Worm (Caenorhabditis elegans) whole organism, midembryonic: ENCODE data around the gene C25A8.1.

ENCODE experiments used
- T22C8.4 ChIP-seq: fragments of 200-800 bp; sonication (Bioruptor generic); IDR thresholded peaks from 2 replicates; pipeline ENCODE4 v1.3.6; 2022; ENCODE audit warnings: missing genetic modification characterization, missing compliant biosample characterization
- cog-1 ChIP-seq: sonication (generic microtip); optimal IDR thresholded peaks from 2 replicates; lab custom pipeline; 2016; ENCODE audit warnings: missing genetic modification characterization, missing compliant biosample characterization
- flt-1 ChIP-seq: fragments of 200-800 bp; sonication (Bioruptor generic); IDR thresholded peaks from 2 replicates; pipeline ENCODE4 v1.3.6; 2022; ENCODE audit warnings: missing genetic modification characterization, missing compliant biosample characterization
- klf-2 ChIP-seq: fragments of 200-800 bp; sonication (Bioruptor generic); conservative IDR thresholded peaks from 2 replicates; pipeline ENCODE4 v1.3.6; 2022; ENCODE audit warnings: missing genetic modification reagents, missing genetic modification characterization, missing compliant biosample characterization
- med-1 ChIP-seq: sonication (generic microtip); optimal IDR thresholded peaks from 2 replicates; lab custom pipeline; 2017; ENCODE audit warnings: missing genetic modification characterization, mild to moderate bottlenecking, missing compliant biosample characterization, antibody characterized with exemption, missing genetic modification reagents; ENCODE audit not compliant: insufficient read depth
- ref-1 ChIP-seq: fragments of 200-800 bp; sonication (Bioruptor generic); conservative IDR thresholded peaks from 2 replicates; pipeline ENCODE4 v1.3.6; 2022; ENCODE audit warnings: missing genetic modification reagents, missing genetic modification characterization, missing compliant biosample characterization
- tab-1 ChIP-seq: fragments of 200-800 bp; sonication (Bioruptor generic); IDR thresholded peaks from 2 replicates; pipeline ENCODE4 v1.3.6; 2022; ENCODE audit warnings: missing genetic modification characterization, missing compliant biosample characterization
- ztf-23 ChIP-seq: fragments of 200-800 bp; sonication (Bioruptor generic); IDR thresholded peaks from 2 replicates; pipeline ENCODE4 v1.3.6; 2022; ENCODE audit warnings: missing genetic modification reagents, missing genetic modification characterization, missing compliant biosample characterization
- ztf-29 ChIP-seq: fragments of 200-800 bp; sonication (Bioruptor generic); IDR thresholded peaks from 2 replicates; pipeline ENCODE4 v1.3.6; 2022; ENCODE audit warnings: missing genetic modification reagents, missing genetic modification characterization, missing compliant biosample characterization

Gene C25A8.1

ce11 chrIV:7024829-7025228, 13.9 kb downstream of the C25A8.1 start:
- TF ChIP-seq ref-1 (no peak), flt-1 (GFP tag; lab: Robert Waterston, UW) (no peak), T22C8.4 (no peak), ztf-23 (GFP tag; lab: Robert Waterston, UW) (no peak), tab-1 (GFP tag; lab: Robert Waterston, UW) (no peak), med-1 (GFP tag; lab: Kevin White, UChicago) (no peak), cog-1 (tag; lab: Kevin White, UChicago) (no peak), klf-2 (GFP tag; lab: Robert Waterston, UW) (no peak), ztf-29 (no peak)

- no peak for TF ChIP-seq med-1 (GFP tag; lab: Kevin White, UChicago)
- TF ChIP-seq klf-2 (GFP tag; lab: Robert Waterston, UW): no peak
- TF ChIP-seq T22C8.4: no peak
- TF ChIP-seq tab-1 (GFP tag; lab: Robert Waterston, UW): no peak
- no peak for TF ChIP-seq cog-1 (tag; lab: Kevin White, UChicago)
- no peak for TF ChIP-seq ztf-23 (GFP tag; lab: Robert Waterston, UW)
- no peak for TF ChIP-seq ref-1
- TF ChIP-seq flt-1 (GFP tag; lab: Robert Waterston, UW): no peak
- no peak for TF ChIP-seq ztf-29
These were observed 14.9 kb downstream of the C25A8.1 start for ce11 chrIV:7025835-7026234.

ce11 chrIV:7031019-7031418, 20.1 kb downstream of the C25A8.1 start:
- TF ChIP-seq tab-1 (GFP tag; lab: Robert Waterston, UW) (no peak), ztf-29 (no peak)

- TF ChIP-seq ref-1 (no peak), cog-1 (tag; lab: Kevin White, UChicago) (no peak), ztf-29 (no peak), flt-1 (GFP tag; lab: Robert Waterston, UW) (no peak), ztf-23 (GFP tag; lab: Robert Waterston, UW) (no peak), tab-1 (GFP tag; lab: Robert Waterston, UW) (no peak), T22C8.4 (no peak), klf-2 (GFP tag; lab: Robert Waterston, UW) (no peak), med-1 (GFP tag; lab: Kevin White, UChicago) (no peak)
These were observed 21.5 kb downstream of the C25A8.1 start, which contains the start of gene C06G3.8 for ce11 chrIV:7032459-7032858. Gene C06G3.8 (minus strand): TSS chrIV:7032559.

- TF ChIP-seq med-1 (GFP tag; lab: Kevin White, UChicago) (no peak), ztf-29 (no peak), flt-1 (GFP tag; lab: Robert Waterston, UW) (no peak), ref-1 (no peak), T22C8.4 (no peak), tab-1 (GFP tag; lab: Robert Waterston, UW) (no peak), cog-1 (tag; lab: Kevin White, UChicago) (no peak), klf-2 (GFP tag; lab: Robert Waterston, UW) (no peak), ztf-23 (GFP tag; lab: Robert Waterston, UW) (no peak)
These were observed 24.9 kb downstream of the C25A8.1 start, which contains the start of gene C06G3.3 for ce11 chrIV:7035823-7036222. Gene C06G3.3 (plus strand): TSS chrIV:7036123.

- TF ChIP-seq ref-1: no peak
- TF ChIP-seq ztf-23 (GFP tag; lab: Robert Waterston, UW): no peak
- TF ChIP-seq tab-1 (GFP tag; lab: Robert Waterston, UW): no peak
- no peak for TF ChIP-seq flt-1 (GFP tag; lab: Robert Waterston, UW)
- TF ChIP-seq T22C8.4: no peak
- TF ChIP-seq ztf-29: no peak
- TF ChIP-seq cog-1 (tag; lab: Kevin White, UChicago): no peak
These were observed 25.9 kb downstream of the C25A8.1 start, which contains the start of gene ufl-1 for ce11 chrIV:7036790-7037189. Gene ufl-1 (minus strand): TSS chrIV:7036859.

ce11 chrIV:7039476-7040261, 28.7 kb downstream of the C25A8.1 start, which contains the start of the genes cogc-2 and klp-18:
Gene cogc-2 (minus strand): TSS chrIV:7039580.
Gene klp-18 (plus strand): TSS chrIV:7040211.
- TF ChIP-seq ref-1: no peak
- TF ChIP-seq tab-1 (GFP tag; lab: Robert Waterston, UW): peak; percentile 80
- peak; percentile 67 for TF ChIP-seq med-1 (GFP tag; lab: Kevin White, UChicago)
- peak; percentile 73; the same call in 1 of the 2 replicates for TF ChIP-seq flt-1 (GFP tag; lab: Robert Waterston, UW)
- peak; percentile 73; the same call in 1 of the 2 replicates for TF ChIP-seq ztf-23 (GFP tag; lab: Robert Waterston, UW)
- TF ChIP-seq klf-2 (GFP tag; lab: Robert Waterston, UW): no peak
- TF ChIP-seq ztf-29: peak; percentile 71
- TF ChIP-seq T22C8.4: no peak
- TF ChIP-seq cog-1 (tag; lab: Kevin White, UChicago): peak; percentile 61

ce11 chrIV:7043430-7043829, 32.5 kb downstream of the C25A8.1 start:
- TF ChIP-seq tab-1 (GFP tag; lab: Robert Waterston, UW) (no peak), klf-2 (GFP tag; lab: Robert Waterston, UW) (no peak), med-1 (GFP tag; lab: Kevin White, UChicago) (no peak), ref-1 (no peak)

ce11 chrIV:7044552-7045139, 33.7 kb downstream of the C25A8.1 start, which contains the start of gene tin-9.1:
Gene tin-9.1 (minus strand): TSS chrIV:7044602.
- TF ChIP-seq tab-1 (GFP tag; lab: Robert Waterston, UW) (no peak), T22C8.4 (no peak), flt-1 (GFP tag; lab: Robert Waterston, UW) (no peak), ztf-23 (GFP tag; lab: Robert Waterston, UW) (no peak), ztf-29 (no peak), klf-2 (GFP tag; lab: Robert Waterston, UW) (no peak), cog-1 (tag; lab: Kevin White, UChicago) (no peak), med-1 (GFP tag; lab: Kevin White, UChicago) (no peak), ref-1 (no peak)
